Worm (Caenorhabditis elegans): ENCODE data around the gene tsp-20.

DNA sequence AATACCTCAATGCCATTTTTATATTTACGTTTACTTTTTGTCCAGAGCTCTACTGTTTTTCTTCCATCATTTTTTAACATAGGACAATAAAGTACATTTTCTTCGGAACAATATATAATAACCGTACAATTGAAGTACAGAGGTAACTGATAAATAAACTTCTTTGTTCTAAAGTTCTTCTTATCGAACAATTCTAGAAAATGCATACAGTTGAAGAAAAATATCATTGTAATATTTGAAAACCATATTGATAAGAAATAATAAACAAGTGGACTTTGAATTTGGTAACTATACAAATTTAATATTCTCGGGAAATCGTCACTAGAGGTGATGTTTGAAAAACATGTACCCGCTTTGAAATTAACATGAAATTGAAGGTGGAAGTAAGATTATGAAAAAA is 37.2 kb downstream of the tsp-20 start:
- TF ChIP-seq tab-1 (GFP tag; IDR thresholded peaks at IDR 0.05), result no peak
- TF ChIP-seq ref-1 (GFP tag; conservative IDR thresholded peaks at IDR 0.05), result no peak
- no peak for TF ChIP-seq klf-2 (GFP tag; conservative IDR thresholded peaks at IDR 0.05)
- no peak for TF ChIP-seq T22C8.4 (GFP tag; IDR thresholded peaks at IDR 0.05)
- TF ChIP-seq ztf-23 (GFP tag; IDR thresholded peaks at IDR 0.05), result no peak
